Worm (Caenorhabditis elegans): ENCODE results near the gene F58D2.4.

The F58D2.4 gene

ce11 chrIV:13205891-13206290 lies 17.0 kb upstream of the F58D2.4 start (continued):
- TF ChIP-seq lsy-2 (tag; optimal IDR thresholded peaks at IDR 0.05) (peak in 1 of 2 experiments; percentile 20), rbr-2 (tag; optimal IDR thresholded peaks at IDR 0.05) (no peak), pha-4 (GFP tag; IDR thresholded peaks at IDR 0.05) (no peak), pha-4 (tag; optimal IDR thresholded peaks at IDR 0.05) (no peak), aly-2 (tag; optimal IDR thresholded peaks at IDR 0.05) (no peak), ZK337.2 (GFP tag; IDR thresholded peaks at IDR 0.05) (no peak), nhr-102 (tag; optimal IDR thresholded peaks at IDR 0.05) (no peak), ZK546.5 (tag; optimal IDR thresholded peaks at IDR 0.05) (no peak), ceh-20 (GFP tag; IDR thresholded peaks at IDR 0.05) (no peak), hlh-11 (tag; optimal IDR thresholded peaks at IDR 0.05) (no peak), Y105C5A.15 (GFP tag; IDR thresholded peaks at IDR 0.05) (no peak), nhr-6 (tag; optimal IDR thresholded peaks at IDR 0.05) (peak; percentile 28), ceh-62 (tag; optimal IDR thresholded peaks at IDR 0.05) (no peak), zip-2 (tag; optimal IDR thresholded peaks at IDR 0.05) (no peak), dpl-1 (GFP tag; optimal IDR thresholded peaks at IDR 0.05) (peak; percentile 58), R02D3.7 (tag; optimal IDR thresholded peaks at IDR 0.05) (no peak), ceh-82 (tag; optimal IDR thresholded peaks at IDR 0.05) (no peak), gei-8 (GFP tag; optimal IDR thresholded peaks at IDR 0.05) (no peak), dmd-6 (GFP tag; IDR thresholded peaks at IDR 0.05) (no peak), lin-38 (GFP tag; IDR thresholded peaks at IDR 0.05) (peak; percentile 78), hlh-30 (tag; optimal IDR thresholded peaks at IDR 0.05; ENCODE audit: insufficient read depth) (peak; percentile 21), fos-1 (tag; optimal IDR thresholded peaks at IDR 0.05) (no peak), ctbp-1 (GFP tag; IDR thresholded peaks at IDR 0.05) (no peak), aha-1 (tag) (no peak), nhr-25 (tag; optimal IDR thresholded peaks at IDR 0.05; ENCODE audit: borderline replicate concordance, insufficient read depth) (no peak), lim-7 (GFP tag; IDR thresholded peaks at IDR 0.05) (no peak), zfp-2 (tag; optimal IDR thresholded peaks at IDR 0.05) (no peak), nhr-111 (GFP tag; optimal IDR thresholded peaks at IDR 0.05) (no peak), nhr-41 (GFP tag; IDR thresholded peaks at IDR 0.05) (no peak), lin-1 (GFP tag; IDR thresholded peaks at IDR 0.05) (no peak), lin-15B (tag; optimal IDR thresholded peaks at IDR 0.05) (no peak), unc-130 (GFP tag; optimal IDR thresholded peaks at IDR 0.05) (no peak), ceh-32 (tag; optimal IDR thresholded peaks at IDR 0.05; ENCODE audit: poor library complexity) (no peak), mep-1 (tag; optimal IDR thresholded peaks at IDR 0.05) (no peak), lin-13 (GFP tag; optimal IDR thresholded peaks at IDR 0.05) (no peak), nhr-48 (tag; optimal IDR thresholded peaks at IDR 0.05) (no peak), nhr-42 (GFP tag; IDR thresholded peaks at IDR 0.05) (no peak), madf-9 (GFP tag; conservative IDR thresholded peaks at IDR 0.05) (no peak), hmg-1.1 (GFP tag; IDR thresholded peaks at IDR 0.05) (no peak)

- TF ChIP-seq lin-15B (tag; optimal IDR thresholded peaks at IDR 0.05) (no peak), spr-3 (GFP tag; optimal IDR thresholded peaks at IDR 0.05) (no peak), mxl-3 (GFP tag; optimal IDR thresholded peaks at IDR 0.05) (no peak), lsy-2 (tag; optimal IDR thresholded peaks at IDR 0.05) (no peak), nhr-102 (tag; optimal IDR thresholded peaks at IDR 0.05) (no peak), nhr-77 (tag; optimal IDR thresholded peaks at IDR 0.05) (no peak), dmd-6 (GFP tag; IDR thresholded peaks at IDR 0.05) (no peak), egl-43 (GFP tag; IDR thresholded peaks at IDR 0.05) (no peak), hmg-1.1 (GFP tag; IDR thresholded peaks at IDR 0.05) (no peak), nhr-28 (tag; optimal IDR thresholded peaks at IDR 0.05) (no peak)
Observed at ce11 chrIV:13204037-13204436, 15.2 kb upstream of the F58D2.4 start, which contains the start of gene ced-3. Gene ced-3, minus strand, starts transcription at chrIV:13204137.
